Worm (Caenorhabditis elegans): ENCODE results near the gene F48F7.3.

F48F7.3 gene

DNA sequence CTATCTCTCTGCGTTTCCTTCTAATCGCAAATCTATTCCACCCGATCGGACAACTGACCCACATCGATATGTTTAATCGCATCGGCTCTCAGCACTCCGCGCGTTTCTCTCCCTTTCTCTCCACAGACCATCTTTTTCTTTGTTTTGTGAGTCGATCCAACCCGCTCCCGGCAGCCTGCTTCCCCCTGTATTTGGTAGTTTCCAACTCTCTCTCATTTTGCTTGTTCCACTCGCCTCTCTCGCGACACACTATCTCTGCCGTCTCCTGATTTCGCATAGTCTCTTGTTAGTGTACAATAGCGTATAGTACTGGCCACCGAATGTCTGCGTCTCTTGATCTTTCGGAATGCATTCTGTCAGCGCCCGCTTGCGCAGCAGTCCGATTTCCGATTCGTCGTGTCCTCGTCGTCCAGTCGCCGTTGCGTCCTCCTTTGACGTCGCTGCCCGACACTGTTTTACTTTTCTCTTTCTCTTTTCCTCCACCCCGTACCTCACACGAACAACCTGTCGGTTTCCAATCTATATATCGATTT lies 12.6 kb upstream of the F48F7.3 start (continued):
- TF ChIP-seq lin-15B (tag; optimal IDR thresholded peaks at IDR 0.05) = no peak
- peak; percentile 22 for TF ChIP-seq tbx-2 (tag; optimal IDR thresholded peaks at IDR 0.05)
- TF ChIP-seq hmg-11 (tag; optimal IDR thresholded peaks at IDR 0.05) = peak; percentile 59
- TF ChIP-seq daf-12 (tag; optimal IDR thresholded peaks at IDR 0.05) = no peak
- TF ChIP-seq jun-1 (tag; optimal IDR thresholded peaks at IDR 0.05) = peak; percentile 18
- TF ChIP-seq elt-2 (tag; optimal IDR thresholded peaks at IDR 0.05) = peak; percentile 39

DNA sequence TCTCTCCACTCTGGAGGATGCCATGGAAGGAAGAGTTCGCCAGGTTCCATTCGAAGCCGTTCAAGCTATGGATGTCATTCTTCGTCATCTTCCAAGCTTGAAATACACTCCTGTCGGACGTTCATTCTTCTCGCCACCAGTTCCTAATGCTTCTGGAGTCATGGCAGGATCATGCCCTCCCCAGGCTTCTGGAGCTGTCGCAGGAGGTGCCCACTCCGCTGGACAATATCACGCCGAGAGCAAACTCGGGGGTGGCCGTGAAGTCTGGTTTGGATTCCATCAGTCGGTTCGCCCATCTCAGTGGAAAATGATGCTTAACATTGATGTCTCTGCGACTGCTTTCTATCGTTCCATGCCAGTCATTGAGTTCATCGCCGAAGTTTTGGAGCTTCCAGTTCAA lies 11.0 kb upstream of the F48F7.3 start:
- TF ChIP-seq aly-2 (tag; optimal IDR thresholded peaks at IDR 0.05) (no peak), R02D3.7 (tag; optimal IDR thresholded peaks at IDR 0.05) (no peak), hmg-11 (tag; optimal IDR thresholded peaks at IDR 0.05) (no peak), lin-15B (tag; optimal IDR thresholded peaks at IDR 0.05) (no peak), unc-62 (GFP tag; optimal IDR thresholded peaks at IDR 0.05) (no peak), ceh-16 (tag; optimal IDR thresholded peaks at IDR 0.05) (no peak), nhr-76 (tag; optimal IDR thresholded peaks at IDR 0.05) (no peak), nhr-28 (tag; optimal IDR thresholded peaks at IDR 0.05) (no peak), egl-27 (tag; optimal IDR thresholded peaks at IDR 0.05) (no peak), elt-1 (tag; optimal IDR thresholded peaks at IDR 0.05) (no peak), pha-4 (tag; optimal IDR thresholded peaks at IDR 0.05) (no peak), skn-1 (tag; optimal IDR thresholded peaks at IDR 0.05) (no peak), ama-1 (optimal IDR thresholded peaks at IDR 0.05) (no peak), ztf-11 (tag; optimal IDR thresholded peaks at IDR 0.05) (no peak)

DNA sequence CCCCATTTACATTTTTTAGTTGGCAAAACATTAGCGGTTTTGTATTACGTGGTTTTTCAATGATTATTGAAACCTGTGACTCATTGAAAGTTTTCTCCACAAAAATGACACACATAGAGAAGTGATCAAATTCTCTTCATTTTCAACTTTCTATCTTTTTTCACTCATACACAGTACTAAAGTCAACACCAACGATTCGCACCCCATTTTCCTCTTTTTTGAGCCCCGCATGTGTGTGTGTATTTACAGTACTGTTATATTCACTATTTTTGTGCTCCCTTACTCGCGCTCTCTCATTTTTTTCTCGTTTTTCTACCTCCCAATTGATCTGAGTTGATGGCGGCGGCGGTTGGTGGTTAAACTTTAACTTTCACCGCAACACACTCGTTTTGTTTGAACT lies 4.9 kb upstream of the F48F7.3 start:
- TF ChIP-seq pha-4 (tag; optimal IDR thresholded peaks at IDR 0.05) = peak; percentile 90
- TF ChIP-seq nhr-76 (tag; optimal IDR thresholded peaks at IDR 0.05) = no peak

DNA sequence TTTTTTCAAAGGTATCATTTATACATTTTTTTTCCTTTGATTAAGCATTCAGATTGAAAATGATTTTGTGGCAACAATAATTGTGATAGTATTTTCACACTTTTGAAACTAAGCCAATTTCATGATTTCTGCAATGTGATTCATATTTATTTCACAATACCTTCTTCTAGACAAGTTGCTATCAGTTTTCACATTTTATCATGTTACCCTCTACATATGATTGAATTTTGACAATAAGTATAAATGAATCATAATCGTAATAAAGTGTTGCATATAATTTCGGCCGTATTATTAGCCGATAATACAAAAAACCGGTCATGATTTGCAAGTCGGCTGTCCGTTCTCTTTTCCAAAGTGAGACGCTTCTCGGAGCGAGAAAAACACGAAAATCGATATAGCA lies 3.9 kb upstream of the F48F7.3 start:
- TF ChIP-seq pqm-1 (tag; optimal IDR thresholded peaks at IDR 0.05) (peak; percentile 54), elt-2 (tag; optimal IDR thresholded peaks at IDR 0.05) (peak; percentile 44), fkh-2 (tag; optimal IDR thresholded peaks at IDR 0.05) (no peak)

DNA sequence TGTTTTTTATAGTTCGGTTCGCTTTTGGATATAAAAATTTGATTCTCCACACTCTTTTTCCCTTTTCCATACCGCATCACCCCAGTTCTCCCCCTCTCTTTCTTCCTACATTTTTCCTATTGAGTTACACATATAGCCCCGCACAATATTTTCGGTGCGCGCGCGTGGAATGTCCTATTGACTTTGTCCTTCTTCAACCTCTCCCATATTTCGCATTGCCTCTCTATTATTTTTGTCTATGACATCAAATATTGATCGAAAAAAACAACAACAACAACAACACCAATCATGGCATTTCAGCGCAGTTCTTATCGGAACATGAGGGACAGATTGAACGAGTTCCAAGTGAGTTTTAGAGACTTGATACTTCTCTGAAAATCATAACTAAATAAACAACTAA lies 3.5 kb upstream of the F48F7.3 start, which contains the start of gene syx-2:
TSS of gene syx-2 (plus strand) at position 301 of the 400 bp plus-strand sequence.
- TF ChIP-seq nhr-11 (tag; optimal IDR thresholded peaks at IDR 0.05) = no peak
- peak; percentile 57 for TF ChIP-seq pha-4 (tag; optimal IDR thresholded peaks at IDR 0.05)

DNA sequence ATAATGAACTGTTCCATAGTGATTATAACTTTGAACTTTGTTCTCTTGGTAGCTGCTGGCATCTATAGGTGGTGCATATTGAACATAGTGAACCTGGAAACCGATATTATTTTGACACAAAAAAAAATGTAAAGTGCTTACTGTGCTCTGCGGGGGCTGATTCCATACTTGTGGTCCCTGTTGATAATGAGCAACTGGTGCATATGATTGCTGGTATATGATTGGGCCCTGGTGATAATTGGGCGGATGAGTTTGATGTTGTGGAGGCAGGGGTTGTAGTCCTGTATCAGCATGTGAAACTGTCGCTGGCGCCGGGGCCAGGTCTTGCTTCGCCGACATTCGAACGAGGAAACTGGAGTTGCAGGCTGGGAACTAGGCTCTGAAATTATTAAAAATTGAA lies 5.0 kb downstream of the F48F7.3 start, which contains the start of gene pqn-39:
TSS of gene pqn-39 (minus strand) at position 385 of the 400 bp plus-strand sequence.
- TF ChIP-seq unc-39 (tag; optimal IDR thresholded peaks at IDR 0.05) (no peak), nhr-28 (tag; optimal IDR thresholded peaks at IDR 0.05) (no peak), ceh-16 (tag; optimal IDR thresholded peaks at IDR 0.05) (no peak), ztf-11 (tag; optimal IDR thresholded peaks at IDR 0.05) (no peak), nhr-12 (tag; optimal IDR thresholded peaks at IDR 0.05) (no peak), egl-27 (tag; optimal IDR thresholded peaks at IDR 0.05) (no peak), ceh-9 (tag; optimal IDR thresholded peaks at IDR 0.05) (no peak), nhr-11 (tag; optimal IDR thresholded peaks at IDR 0.05) (no peak), fkh-10 (GFP tag; optimal IDR thresholded peaks at IDR 0.05) (no peak), ceh-28 (tag; optimal IDR thresholded peaks at IDR 0.05) (no peak), nfya-1 (tag; optimal IDR thresholded peaks at IDR 0.05; ENCODE audit: insufficient read depth) (no peak), nhr-25 (tag; optimal IDR thresholded peaks at IDR 0.05) (no peak), unc-62 (GFP tag; optimal IDR thresholded peaks at IDR 0.05) (no peak), nhr-43 (tag; optimal IDR thresholded peaks at IDR 0.05; ENCODE audit: poor library complexity, severe bottlenecking) (no peak), nhr-67 (tag; optimal IDR thresholded peaks at IDR 0.05) (no peak), lin-15B (tag; optimal IDR thresholded peaks at IDR 0.05) (no peak), nhr-77 (tag; optimal IDR thresholded peaks at IDR 0.05) (no peak), ceh-82 (tag; optimal IDR thresholded peaks at IDR 0.05) (no peak), hmg-11 (tag; optimal IDR thresholded peaks at IDR 0.05) (no peak), daf-12 (tag; optimal IDR thresholded peaks at IDR 0.05) (no peak)
